Worm (Caenorhabditis elegans): ENCODE data around the gene F26F2.13.

Gene F26F2.13

DNA sequence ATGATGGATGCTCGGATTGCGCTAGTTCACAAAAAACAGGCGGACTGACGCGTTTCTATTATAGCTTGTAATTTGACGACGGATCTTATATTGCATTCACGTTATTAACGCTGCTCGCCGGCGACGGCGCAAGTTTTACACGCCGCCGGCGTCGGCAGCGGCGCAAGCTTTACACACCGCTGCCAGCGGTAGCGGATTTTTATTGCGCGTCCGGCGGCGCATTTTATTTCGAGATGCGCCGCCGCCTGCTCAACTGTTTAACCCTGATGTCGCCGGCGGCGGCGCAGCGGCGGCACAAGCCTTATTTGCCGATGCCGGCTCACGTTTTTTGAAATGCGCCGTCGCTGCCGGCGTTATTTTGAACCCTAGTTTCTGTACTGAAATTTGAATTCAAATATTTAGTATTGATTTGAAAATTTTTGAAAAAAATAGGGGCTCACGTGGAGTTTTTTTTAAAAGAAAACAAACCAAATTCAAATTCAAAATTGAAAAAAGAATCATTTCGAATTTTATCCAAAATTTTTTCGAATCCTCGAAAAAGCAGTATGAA, 40.5 kb downstream of the F26F2.13 start, which contains the start of gene ttr-57:
Gene ttr-57, plus strand, starts transcription at position 500 of the 550 bp plus-strand sequence.
- no peak for TF ChIP-seq unc-62 (GFP tag; optimal IDR thresholded peaks at IDR 0.05)

DNA sequence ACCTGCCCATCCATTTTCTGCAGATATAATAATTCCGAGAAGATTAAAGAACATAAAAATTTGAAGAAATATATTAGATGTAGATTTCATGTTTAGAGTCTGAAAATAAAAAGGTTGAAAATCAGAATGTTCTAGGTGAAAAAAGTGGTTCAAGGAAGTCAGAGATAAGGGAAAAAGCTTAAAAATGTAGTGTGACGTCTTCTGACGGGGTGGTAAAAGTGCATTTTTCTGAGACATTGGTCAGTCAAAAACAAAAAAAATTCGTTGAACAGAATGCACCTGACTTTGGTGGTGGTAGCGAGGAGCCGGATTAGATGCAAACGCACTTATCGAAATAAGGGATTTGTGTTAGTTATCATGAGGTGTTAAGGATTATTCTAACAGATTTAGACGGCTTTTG, 42.5 kb downstream of the F26F2.13 start, which contains the start of gene F46B3.23:
Gene F46B3.23, minus strand, starts transcription at position 101 of the 400 bp plus-strand sequence.
- no peak for TF ChIP-seq unc-62 (GFP tag; optimal IDR thresholded peaks at IDR 0.05)

DNA sequence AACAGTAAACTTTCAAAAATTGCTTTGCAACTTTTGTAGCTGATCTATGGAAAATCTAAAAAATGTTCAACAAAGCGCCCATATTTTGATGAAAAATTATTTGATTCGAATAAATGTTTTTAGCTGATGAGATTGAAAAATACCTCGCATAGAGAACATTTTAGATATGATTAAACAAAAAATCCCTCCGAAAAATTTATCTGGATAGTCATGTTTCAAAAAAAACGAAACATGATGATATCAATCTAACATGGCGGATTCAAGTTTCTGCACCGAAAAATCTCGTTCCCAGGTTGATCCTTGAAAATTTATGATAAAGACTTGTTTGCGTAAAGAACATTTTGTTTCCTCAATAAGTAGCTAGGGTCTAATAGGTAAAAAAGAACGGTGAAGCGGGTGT, 44.5 kb downstream of the F26F2.13 start, which contains the start of gene ttr-12:
Gene ttr-12, minus strand, starts transcription at position 101 of the 400 bp plus-strand sequence.
- TF ChIP-seq unc-62 (GFP tag; optimal IDR thresholded peaks at IDR 0.05), result no peak

ce11 chrV:20609494-20609893, 45.3 kb downstream of the F26F2.13 start, which contains the start of gene grd-2:
Gene grd-2 (plus strand): TSS chrV:20609794.
- no peak for TF ChIP-seq unc-62 (GFP tag; optimal IDR thresholded peaks at IDR 0.05)

Measured in whole organism, dauer.